Fruit fly (Drosophila melanogaster): Measurements from ENCODE around the gene PNUTS.

Gene PNUTS

DNA sequence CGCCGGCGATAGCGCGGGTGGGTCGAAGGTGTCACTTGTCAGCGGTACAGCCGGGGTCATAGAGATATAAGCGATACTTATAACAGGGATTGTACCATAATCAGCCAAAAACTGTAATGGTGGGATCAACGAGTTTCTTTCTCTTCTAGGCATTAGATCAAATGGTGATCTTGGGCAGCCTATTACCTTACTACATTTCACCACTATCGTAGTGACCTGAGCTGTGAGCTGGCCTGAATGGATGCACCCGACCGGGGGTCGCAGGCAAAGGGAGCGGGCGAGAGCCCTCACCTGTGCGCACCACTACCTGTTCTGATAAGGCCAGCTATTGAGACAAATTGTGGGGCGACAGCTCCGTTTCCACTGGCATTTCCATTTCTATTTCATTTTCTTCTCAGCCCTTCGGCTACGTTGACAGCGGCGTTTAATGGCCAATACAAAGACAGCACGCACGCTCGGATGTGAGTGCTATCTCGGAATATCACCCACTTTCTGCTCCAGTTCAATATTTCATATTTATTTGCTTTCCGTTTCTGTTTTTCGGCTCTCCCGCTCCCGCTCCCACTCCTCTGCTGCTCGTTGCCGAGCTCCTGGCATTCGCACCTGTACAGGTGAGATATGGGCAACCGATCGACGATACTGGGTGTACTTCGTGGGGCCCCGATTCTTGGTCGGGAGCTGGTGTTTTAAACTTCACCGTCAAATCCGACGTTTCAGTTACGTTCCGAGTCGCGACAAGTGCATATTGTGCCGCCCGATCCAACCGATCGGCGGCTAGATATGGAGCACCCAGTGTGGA, 13.4 kb upstream of the PNUTS start (continued):
- peak; percentile 48 for TF ChIP-seq CG15696 (tag; optimal IDR thresholded peaks at IDR 0.05)
- TF ChIP-seq CG17359 (tag; optimal IDR thresholded peaks at IDR 0.05), result peak; percentile 89
- TF ChIP-seq Adf1 (GFP tag; IDR thresholded peaks at IDR 0.05), result no peak
- TF ChIP-seq CG12769 (tag; optimal IDR thresholded peaks at IDR 0.05), result peak; percentile 81
- peak; percentile 70 for TF ChIP-seq CG15269 (tag; optimal IDR thresholded peaks at IDR 0.05)
- TF ChIP-seq CG12942 (GFP tag; optimal IDR thresholded peaks at IDR 0.05), result peak; percentile 47
- peak; percentile 80 for TF ChIP-seq Asciz (GFP tag; optimal IDR thresholded peaks at IDR 0.05)
- peak; percentile 81 for TF ChIP-seq org-1 (GFP tag; optimal IDR thresholded peaks at IDR 0.05)
- peak; percentile 58 for TF ChIP-seq Jarid2 (GFP tag; optimal IDR thresholded peaks at IDR 0.05)
- peak; percentile 21 for TF ChIP-seq maf-S (GFP tag; optimal IDR thresholded peaks at IDR 0.05)
- TF ChIP-seq Dad (GFP tag; optimal IDR thresholded peaks at IDR 0.05), result peak; percentile 70
- peak; percentile 63 for TF ChIP-seq CHES-1-like (GFP tag; optimal IDR thresholded peaks at IDR 0.05)
- TF ChIP-seq zfh2 (GFP tag; optimal IDR thresholded peaks at IDR 0.05), result peak; percentile 18
- peak; percentile 56 for TF ChIP-seq dimm (GFP tag; IDR thresholded peaks at IDR 0.05)
- TF ChIP-seq run (tag; optimal IDR thresholded peaks at IDR 0.05), result no peak
- no peak for TF ChIP-seq luna (GFP tag; optimal IDR thresholded peaks at IDR 0.05)
- TF ChIP-seq tgo (GFP tag; IDR thresholded peaks at IDR 0.05), result peak; percentile 79
- no peak for TF ChIP-seq CG13287 (GFP tag; IDR thresholded peaks at IDR 0.05; ENCODE audit: partially characterized antibody)
- peak; percentile 9 for TF ChIP-seq CG30020 (tag; optimal IDR thresholded peaks at IDR 0.05)
- peak; percentile 36 for TF ChIP-seq sqz (GFP tag; optimal IDR thresholded peaks at IDR 0.05)
- peak; percentile 40 for TF ChIP-seq ab (GFP tag; optimal IDR thresholded peaks at IDR 0.05)
- peak; percentile 51 for TF ChIP-seq CG13775 (GFP tag; optimal IDR thresholded peaks at IDR 0.05)
- peak; percentile 53 to 79 for TF ChIP-seq chif (GFP tag; optimal IDR thresholded peaks at IDR 0.05)
- peak; percentile 60 for TF ChIP-seq CG3847 (GFP tag; IDR thresholded peaks at IDR 0.05)
- TF ChIP-seq bigmax (GFP tag; optimal IDR thresholded peaks at IDR 0.05), result no peak
- peak; percentile 75 for TF ChIP-seq Hsf (GFP tag; optimal IDR thresholded peaks at IDR 0.05)
- TF ChIP-seq CG11695 (GFP tag; IDR thresholded peaks at IDR 0.05), result peak; percentile 86
- TF ChIP-seq CG8359 (GFP tag; optimal IDR thresholded peaks at IDR 0.05; ENCODE audit: borderline replicate concordance), result no peak
- TF ChIP-seq al (GFP tag; IDR thresholded peaks at IDR 0.05), result 0 out of 2 replicates have a peak, but pooled peaks have one; percentile 37
- TF ChIP-seq MBD-R2 (GFP tag; IDR thresholded peaks at IDR 0.05), result peak; percentile 49; the same call in 1 of the 2 replicates
- TF ChIP-seq CG7271 (tag; optimal IDR thresholded peaks at IDR 0.05), result peak; percentile 20
- peak; percentile 61 for TF ChIP-seq sens-2 (GFP tag; IDR thresholded peaks at IDR 0.05)
- TF ChIP-seq Sox102F (GFP tag; optimal IDR thresholded peaks at IDR 0.05), result peak; percentile 80
- TF ChIP-seq Hand (GFP tag; optimal IDR thresholded peaks at IDR 0.05), result no peak
- TF ChIP-seq emc (GFP tag; optimal IDR thresholded peaks at IDR 0.05), result peak; percentile 29
- peak; percentile 33 for TF ChIP-seq scrt (GFP tag; optimal IDR thresholded peaks at IDR 0.05)
- peak; percentile 83 for TF ChIP-seq wor (GFP tag; IDR thresholded peaks at IDR 0.05)
- TF ChIP-seq hbn (GFP tag; IDR thresholded peaks at IDR 0.05; ENCODE audit: partially characterized antibody), result no peak
- no peak for TF ChIP-seq usp (GFP tag; optimal IDR thresholded peaks at IDR 0.05)
- TF ChIP-seq az2 (GFP tag; optimal IDR thresholded peaks at IDR 0.05), result peak; percentile 73
- peak; percentile 59 for TF ChIP-seq Chrac-16 (GFP tag; optimal IDR thresholded peaks at IDR 0.05)
- peak; percentile 53 for TF ChIP-seq PHDP (tag; optimal IDR thresholded peaks at IDR 0.05)
- TF ChIP-seq fru (optimal IDR thresholded peaks at IDR 0.05), result no peak
- TF ChIP-seq Trl (optimal IDR thresholded peaks at IDR 0.05), result peak in 1 of 2 experiments; percentile 13
- peak; percentile 66 for TF ChIP-seq Trl (GFP tag; optimal IDR thresholded peaks at IDR 0.05)
- TF ChIP-seq mld (GFP tag; IDR thresholded peaks at IDR 0.05; ENCODE audit: partially characterized antibody), result no peak
- TF ChIP-seq CG14860 (GFP tag; IDR thresholded peaks at IDR 0.05; ENCODE audit: partially characterized antibody), result no peak
- TF ChIP-seq CG11456 (GFP tag; IDR thresholded peaks at IDR 0.05), result peak; percentile 76
- no peak for TF ChIP-seq NK7.1 (GFP tag; optimal IDR thresholded peaks at IDR 0.05)
- TF ChIP-seq CG16815 (GFP tag; optimal IDR thresholded peaks at IDR 0.05), result peak; percentile 65

All from whole organism, embryonic.